Worm (Caenorhabditis elegans) whole organism, L1 larva: ENCODE results near the gene gst-1.

Source experiments
- aly-2 ChIP-seq: fragments of 150-350 bp; optimal IDR thresholded peaks from 2 replicates; lab custom pipeline; 2014; ENCODE audit warnings: missing biosample characterization, missing genetic modification characterization
- blmp-1 ChIP-seq: fragments of 150-350 bp; optimal IDR thresholded peaks from 2 replicates; lab custom pipeline; 2014; ENCODE audit warnings: missing biosample characterization, missing genetic modification characterization
- dpl-1 ChIP-seq, 3 experiments: fragments of 150-350 bp in 2 of 3; sonication (generic microtip) in 1 of 3; optimal IDR thresholded peaks; 2 replicates each; lab custom pipeline; 2014 to 2017; ENCODE audit warnings: missing biosample characterization in 3 of 3, missing genetic modification characterization in 3 of 3, missing genetic modification reagents in 3 of 3
- elt-3 ChIP-seq, 6 experiments: fragments of 150-350 bp in 1 of 6; sonication (generic microtip); optimal IDR thresholded peaks; 2 replicates each; lab custom pipeline; 2017 to 2018; ENCODE audit warnings: missing biosample characterization in 6 of 6, missing genetic modification characterization in 6 of 6, inconsistent platforms in 1 of 6
- lin-13 ChIP-seq: fragments of 150-350 bp; optimal IDR thresholded peaks from 2 replicates; lab custom pipeline; 2014; ENCODE audit warnings: missing biosample characterization, missing genetic modification reagents, missing genetic modification characterization
- lin-39 ChIP-seq: fragments of 150-350 bp; optimal IDR thresholded peaks from 2 replicates; lab custom pipeline; 2014; ENCODE audit warnings: missing biosample characterization, missing genetic modification reagents, missing genetic modification characterization
- mef-2 ChIP-seq: fragments of 150-350 bp; optimal IDR thresholded peaks from 2 replicates; lab custom pipeline; 2014; ENCODE audit warnings: missing biosample characterization, missing genetic modification characterization
- mep-1 ChIP-seq: fragments of 150-350 bp; optimal IDR thresholded peaks from 2 replicates; lab custom pipeline; 2014; ENCODE audit warnings: missing biosample characterization, missing genetic modification characterization
- nhr-19 ChIP-seq: fragments of 200-800 bp; sonication (Bioruptor generic); conservative IDR thresholded peaks from 2 replicates; pipeline ENCODE4 v1.3.6; 2022; ENCODE audit warnings: missing genetic modification characterization, missing compliant biosample characterization
- skn-1 ChIP-seq: fragments of 150-350 bp; optimal IDR thresholded peaks from 2 replicates; lab custom pipeline; 2014; ENCODE audit warnings: missing biosample characterization, missing genetic modification characterization
- sptf-1 ChIP-seq: fragments of 150-350 bp; optimal IDR thresholded peaks from 2 replicates; lab custom pipeline; 2014; ENCODE audit warnings: missing biosample characterization, missing genetic modification characterization
- unc-62 ChIP-seq: fragments of 150-350 bp; optimal IDR thresholded peaks from 2 replicates; lab custom pipeline; 2014; ENCODE audit warnings: missing biosample characterization, missing genetic modification reagents, missing genetic modification characterization
- zag-1 ChIP-seq: fragments of 150-350 bp; optimal IDR thresholded peaks from 2 replicates; lab custom pipeline; 2014; ENCODE audit warnings: missing biosample characterization, missing genetic modification characterization

DNA sequence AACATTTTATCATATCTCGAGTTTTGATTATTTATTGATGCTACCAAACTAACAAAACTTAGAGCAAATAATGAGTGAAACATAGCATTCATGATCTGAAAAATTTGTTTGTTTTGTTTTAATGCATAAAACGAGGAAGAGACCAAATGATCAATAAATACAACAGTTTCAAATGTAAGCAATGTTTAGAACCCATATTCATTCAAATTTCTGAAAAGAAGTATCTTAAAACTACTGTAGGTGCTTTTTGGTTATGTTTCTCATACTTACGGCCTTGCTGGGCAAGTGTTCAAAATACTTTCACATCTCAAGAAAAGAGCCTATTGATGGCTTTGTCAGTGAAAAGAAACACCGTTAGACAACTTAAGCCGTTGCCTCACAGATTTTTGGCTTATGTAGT, 18.6 kb downstream of the gst-1 start, which contains the start of gene F02A9.1:
- TF ChIP-seq aly-2 (tag; lab: Kevin White, UChicago) (no peak), skn-1 (tag; lab: Kevin White, UChicago) (no peak), unc-62 (GFP tag; lab: Kevin White, UChicago) (no peak), mep-1 (no peak), elt-3 (tag; optimal IDR thresholded peaks at IDR 0.05; lab: Kevin White, UChicago) (no peak), lin-39 (tag; lab: Kevin White, UChicago) (no peak), sptf-1 (tag; lab: Kevin White, UChicago) (no peak), mef-2 (tag; lab: Kevin White, UChicago) (no peak), zag-1 (tag; lab: Kevin White, UChicago) (no peak), lin-13 (GFP tag; lab: Kevin White, UChicago) (no peak), nhr-19 (GFP tag; lab: Robert Waterston, UW) (no peak), blmp-1 (no peak), dpl-1 (GFP tag; optimal IDR thresholded peaks at IDR 0.05; lab: Kevin White, UChicago) (no peak)
